In the genomic region with DNA sequence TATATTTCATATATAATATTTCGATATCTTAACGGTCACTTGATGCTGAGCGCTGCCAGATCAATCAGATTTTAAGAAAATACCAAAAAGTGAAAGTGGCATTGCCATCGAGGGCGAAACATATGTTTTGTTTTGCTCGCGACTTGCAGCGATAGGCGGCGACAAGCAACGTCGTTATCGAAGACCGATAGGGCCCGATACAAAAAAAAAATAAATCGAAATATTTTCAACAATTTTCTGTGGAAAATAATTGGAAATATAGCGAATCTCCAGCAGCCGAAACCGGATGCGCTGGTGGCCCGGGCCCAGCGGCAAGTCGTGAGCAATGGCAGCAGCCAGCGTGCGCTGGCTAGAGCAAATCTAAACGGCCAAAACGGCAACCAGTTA, we compare ENCODE assay signal across 2 fruit fly cellular contexts.
TF ChIP-seq lines count a peak whose summit lies in the region.

A gene (plus strand): TSS at position 190 of the 387 bp plus-strand sequence.

- TF ChIP-seq CTCF in whole organism, embryonic (GFP tag; optimal IDR thresholded peaks at IDR 0.05; lab: Kevin White, UChicago), result no peak

TF ChIP-seq in whole organism, embryonic, 481 proteins besides CTCF, POLR2A, EP300 and RAD21 (continues in another document):
- TF ChIP-seq Rfx (GFP tag; IDR thresholded peaks at IDR 0.05; lab: Robert Waterston, UW), result 0 out of 2 replicates have a peak, but pooled peaks have one; percentile 23
- no peak for TF ChIP-seq CG7271 (tag; optimal IDR thresholded peaks at IDR 0.05; lab: Kevin White, UChicago)
- peak; percentile 53; the same call in 1 of the 2 replicates for TF ChIP-seq unc-4 (GFP tag; IDR thresholded peaks at IDR 0.05; lab: Robert Waterston, UW; ENCODE audit: partially characterized antibody)
- TF ChIP-seq ewg (GFP tag; optimal IDR thresholded peaks at IDR 0.05; lab: Kevin White, UChicago), result no peak
- TF ChIP-seq CG32767 (GFP tag; IDR thresholded peaks at IDR 0.05; lab: Robert Waterston, UW), result no peak
- no peak for TF ChIP-seq CG4730 (GFP tag; IDR thresholded peaks at IDR 0.05; lab: Robert Waterston, UW)
- TF ChIP-seq Stat92E (GFP tag; optimal IDR thresholded peaks at IDR 0.05; lab: Kevin White, UChicago), result no peak
- no peak for TF ChIP-seq Poxn (GFP tag; IDR thresholded peaks at IDR 0.05; lab: Robert Waterston, UW)
- TF ChIP-seq YL-1 (GFP tag; optimal IDR thresholded peaks at IDR 0.05; lab: Kevin White, UChicago), result peak; percentile 73
- peak; percentile 84 for TF ChIP-seq zen2 (GFP tag; IDR thresholded peaks at IDR 0.05; lab: Robert Waterston, UW; ENCODE audit: partially characterized antibody)
- no peak for TF ChIP-seq CG11695 (GFP tag; IDR thresholded peaks at IDR 0.05; lab: Robert Waterston, UW)
- no peak for TF ChIP-seq Oli (tag; optimal IDR thresholded peaks at IDR 0.05; lab: Kevin White, UChicago)
- peak; percentile 75 for TF ChIP-seq nerfin-2 (GFP tag; IDR thresholded peaks at IDR 0.05; lab: Robert Waterston, UW; ENCODE audit: partially characterized antibody)
- TF ChIP-seq gsb-n (tag; optimal IDR thresholded peaks at IDR 0.05; lab: Kevin White, UChicago), result no peak
- no peak for TF ChIP-seq zen (tag; optimal IDR thresholded peaks at IDR 0.05; lab: Kevin White, UChicago)
- TF ChIP-seq kah (GFP tag; optimal IDR thresholded peaks at IDR 0.05; lab: Kevin White, UChicago), result no peak
- no peak for TF ChIP-seq CG18262 (tag; optimal IDR thresholded peaks at IDR 0.05; lab: Kevin White, UChicago)
- no peak for TF ChIP-seq Ssrp (tag; optimal IDR thresholded peaks at IDR 0.05; lab: Kevin White, UChicago)
- peak; percentile 82 for TF ChIP-seq bbx (GFP tag; IDR thresholded peaks at IDR 0.05; lab: Robert Waterston, UW; ENCODE audit: partially characterized antibody)
- no peak for TF ChIP-seq tgo (GFP tag; IDR thresholded peaks at IDR 0.05; lab: Robert Waterston, UW)
- no peak for TF ChIP-seq CG17612 (GFP tag; IDR thresholded peaks at IDR 0.05; lab: Robert Waterston, UW)
- peak; percentile 83 for TF ChIP-seq Dref (GFP tag; IDR thresholded peaks at IDR 0.05; lab: Robert Waterston, UW)
- TF ChIP-seq CG12391 (tag; optimal IDR thresholded peaks at IDR 0.05; lab: Kevin White, UChicago), result no peak
- peak; percentile 85 for TF ChIP-seq CG9215 (GFP tag; IDR thresholded peaks at IDR 0.05; lab: Robert Waterston, UW)
- peak; percentile 16 for TF ChIP-seq vnd (GFP tag; IDR thresholded peaks at IDR 0.05; lab: Robert Waterston, UW; ENCODE audit: partially characterized antibody)
- TF ChIP-seq CG4854 (GFP tag; optimal IDR thresholded peaks at IDR 0.05; lab: Kevin White, UChicago), result no peak
- no peak for TF ChIP-seq CG8765 (GFP tag; IDR thresholded peaks at IDR 0.05; lab: Robert Waterston, UW)
- no peak for TF ChIP-seq CG8089 (GFP tag; optimal IDR thresholded peaks at IDR 0.05; lab: Kevin White, UChicago)
- peak; percentile 43 for TF ChIP-seq CG9797 (GFP tag; optimal IDR thresholded peaks at IDR 0.05; lab: Kevin White, UChicago)
- no peak for TF ChIP-seq CG9932 (GFP tag; IDR thresholded peaks at IDR 0.05; lab: Robert Waterston, UW)
- TF ChIP-seq CG34422 (GFP tag; IDR thresholded peaks at IDR 0.05; lab: Robert Waterston, UW), result 0 out of 3 replicates have a peak, but pooled peaks have one; percentile 8
- peak; percentile 75 for TF ChIP-seq HLH4C (GFP tag; IDR thresholded peaks at IDR 0.05; lab: Robert Waterston, UW; ENCODE audit: partially characterized antibody)
- TF ChIP-seq dmrt99B (tag; optimal IDR thresholded peaks at IDR 0.05; lab: Kevin White, UChicago), result no peak
- TF ChIP-seq pzg (GFP tag; optimal IDR thresholded peaks at IDR 0.05; lab: Kevin White, UChicago), result peak; percentile 28
- no peak for TF ChIP-seq ftz-f1 (GFP tag; optimal IDR thresholded peaks at IDR 0.05; lab: Kevin White, UChicago)
- TF ChIP-seq wor (GFP tag; IDR thresholded peaks at IDR 0.05; lab: Robert Waterston, UW), result no peak
- peak; percentile 35 for TF ChIP-seq CG4617 (GFP tag; optimal IDR thresholded peaks at IDR 0.05; lab: Kevin White, UChicago; ENCODE audit: borderline replicate concordance)
- TF ChIP-seq p53 (GFP tag; optimal IDR thresholded peaks at IDR 0.05; lab: Kevin White, UChicago), result no peak
- no peak for TF ChIP-seq gt (GFP tag; IDR thresholded peaks at IDR 0.05; lab: Robert Waterston, UW)
- TF ChIP-seq sqz (GFP tag; optimal IDR thresholded peaks at IDR 0.05; lab: Kevin White, UChicago), result no peak
- peak; percentile 92 for TF ChIP-seq chinmo (GFP tag; IDR thresholded peaks at IDR 0.05; lab: Robert Waterston, UW; ENCODE audit: partially characterized antibody)
- no peak for TF ChIP-seq Bdp1 (GFP tag; optimal IDR thresholded peaks at IDR 0.05; lab: Kevin White, UChicago)

TF ChIP-seq in whole organism, prepupa, 60 proteins besides CTCF, POLR2A, EP300 and RAD21:
- TF ChIP-seq Blimp-1 (GFP tag; optimal IDR thresholded peaks at IDR 0.05; lab: Kevin White, UChicago) (peak; percentile 100), fd59A (GFP tag; optimal IDR thresholded peaks at IDR 0.05; lab: Kevin White, UChicago) (no peak), CG6854 (GFP tag; optimal IDR thresholded peaks at IDR 0.05; lab: Kevin White, UChicago) (no peak), Eip78C (GFP tag; lab: Kevin White, UChicago) (no peak), CG11902 (GFP tag; optimal IDR thresholded peaks at IDR 0.05; lab: Kevin White, UChicago) (no peak)
TF ChIP-seq in whole organism, prepupa: peak in this region for 1.
